Worm (Caenorhabditis elegans) whole organism, early embryonic: Measurements from ENCODE around the gene mak-2.

Experiments
- F13C5.2 ChIP-seq: sonication (generic microtip); optimal IDR thresholded peaks from 2 replicates; lab custom pipeline; 2017; ENCODE audit warnings: mild to moderate bottlenecking, missing genetic modification characterization, inconsistent platforms, missing compliant biosample characterization
- ama-1 ChIP-seq: fragments of 150-350 bp; optimal IDR thresholded peaks from 2 replicates; lab custom pipeline; 2014
- ets-7 ChIP-seq: sonication (generic microtip); optimal IDR thresholded peaks from 2 replicates; lab custom pipeline; 2016; ENCODE audit warnings: missing genotype, missing genetic modification characterization, missing compliant biosample characterization
- sea-1 ChIP-seq: fragments of 200-800 bp; sonication (Bioruptor generic); conservative IDR thresholded peaks from 2 replicates; pipeline ENCODE4 v1.3.6; 2022; ENCODE audit warnings: missing genetic modification characterization, missing compliant biosample characterization
- tbx-11 ChIP-seq: fragments of 200-800 bp; sonication (Bioruptor generic); IDR thresholded peaks from 2 replicates; pipeline ENCODE4 v1.3.6; 2022; ENCODE audit warnings: missing genetic modification characterization, missing compliant biosample characterization
- tbx-37 ChIP-seq: fragments of 200-800 bp; sonication (Bioruptor generic); conservative IDR thresholded peaks from 2 replicates; pipeline ENCODE4 v1.3.6; 2022; ENCODE audit warnings: missing genetic modification reagents, missing genetic modification characterization, missing compliant biosample characterization
- tra-4 ChIP-seq: sonication (generic microtip); optimal IDR thresholded peaks from 2 replicates; lab custom pipeline; 2017; ENCODE audit warnings: missing genetic modification characterization, missing compliant biosample characterization

DNA sequence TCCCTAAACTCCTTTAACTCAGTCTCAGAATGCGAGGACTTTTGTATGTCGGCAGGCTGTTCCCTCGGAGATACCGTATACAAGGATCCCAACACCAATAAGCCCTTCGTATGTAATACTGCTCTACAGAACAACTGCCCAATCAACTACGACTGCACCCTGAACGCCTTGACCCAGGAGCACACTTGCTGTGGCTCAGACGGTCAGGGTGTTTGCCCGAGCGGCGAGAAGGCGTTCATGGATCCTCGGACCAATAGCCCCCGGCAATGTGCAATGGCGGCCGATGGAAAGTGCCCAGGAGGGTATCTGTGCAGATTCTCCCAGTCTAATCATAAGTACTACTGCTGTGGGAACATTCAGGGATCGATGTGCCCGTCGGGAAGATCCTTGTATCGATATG is 16.4 kb upstream of the mak-2 start:
- TF ChIP-seq ama-1 (lab: Kevin White, UChicago) (no peak), tbx-37 (GFP tag; lab: Robert Waterston, UW) (no peak), ets-7 (no peak), tra-4 (tag; lab: Kevin White, UChicago) (no peak), F13C5.2 (no peak), sea-1 (GFP tag; lab: Robert Waterston, UW) (no peak), tbx-11 (GFP tag; lab: Robert Waterston, UW) (no peak)
